Fruit fly (Drosophila melanogaster): ENCODE results near the gene elg1.
A peak's percentile ranks its signal among the peaks of the same experiment; 100 is the strongest.

elg1 gene

dm6 chr3L:16173818-16174601 is 42.2 kb downstream of the elg1 start:
- no peak for TF ChIP-seq CG2875 (GFP tag; optimal IDR thresholded peaks at IDR 0.05)
- TF ChIP-seq pros (GFP tag; optimal IDR thresholded peaks at IDR 0.05), result peak; percentile 71
- 0 out of 2 replicates have a peak, but pooled peaks have one; percentile 27 for TF ChIP-seq Doc2 (GFP tag; IDR thresholded peaks at IDR 0.05)
- no peak for TF ChIP-seq kay (GFP tag; optimal IDR thresholded peaks at IDR 0.05)
- TF ChIP-seq Doc3 (GFP tag; IDR thresholded peaks at IDR 0.05; ENCODE audit: partially characterized antibody), result 0 out of 3 replicates have a peak, but pooled peaks have one; percentile 11
- TF ChIP-seq cg (GFP tag; optimal IDR thresholded peaks at IDR 0.05), result peak; percentile 53
- TF ChIP-seq pzg (GFP tag; optimal IDR thresholded peaks at IDR 0.05), result no peak
- no peak for TF ChIP-seq CG14965 (GFP tag; optimal IDR thresholded peaks at IDR 0.05; ENCODE audit: borderline replicate concordance)
- TF ChIP-seq crol (GFP tag; IDR thresholded peaks at IDR 0.05), result peak; percentile 94
- TF ChIP-seq kni (GFP tag; optimal IDR thresholded peaks at IDR 0.05), result peak; percentile 33
- no peak for TF ChIP-seq sim (GFP tag; IDR thresholded peaks at IDR 0.05)
- TF ChIP-seq CG17361 (GFP tag; IDR thresholded peaks at IDR 0.05), result no peak
- no peak for TF ChIP-seq pita (GFP tag; optimal IDR thresholded peaks at IDR 0.05)
- TF ChIP-seq nom (GFP tag; optimal IDR thresholded peaks at IDR 0.05), result peak; percentile 88
- TF ChIP-seq E2f1 (GFP tag; IDR thresholded peaks at IDR 0.05), result no peak

DNA sequence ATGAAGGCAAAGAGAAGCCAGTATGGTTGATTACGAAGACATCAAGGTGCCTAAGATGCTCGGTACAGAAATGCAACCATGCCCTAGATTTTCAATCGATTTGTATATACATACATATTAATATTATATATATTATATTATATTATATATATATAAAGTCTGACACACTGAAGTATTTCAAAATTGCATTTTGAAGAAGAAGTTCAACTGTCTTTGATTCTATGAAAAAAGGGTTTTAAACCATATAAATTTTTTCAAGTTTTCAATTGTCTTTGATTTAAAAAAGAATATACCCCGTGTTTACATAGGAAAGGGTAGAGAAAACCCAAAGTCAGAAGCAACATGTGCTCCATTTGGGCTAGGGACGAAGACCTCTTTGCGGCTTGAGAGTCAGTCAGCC is 43.0 kb downstream of the elg1 start:
- TF ChIP-seq CG3838 (GFP tag; optimal IDR thresholded peaks at IDR 0.05), result no peak
- no peak for TF ChIP-seq slp2 (GFP tag; optimal IDR thresholded peaks at IDR 0.05)
- TF ChIP-seq al (GFP tag; IDR thresholded peaks at IDR 0.05), result no peak
- peak; percentile 45 for TF ChIP-seq nom (GFP tag; optimal IDR thresholded peaks at IDR 0.05)
- no peak for TF ChIP-seq Dfd (GFP tag; optimal IDR thresholded peaks at IDR 0.05)

dm6 chr3L:16175628-16176263 is 43.9 kb downstream of the elg1 start:
- TF ChIP-seq bsh (GFP tag; optimal IDR thresholded peaks at IDR 0.05), result peak in 1 of 2 experiments; percentile 49
- no peak for TF ChIP-seq cg (GFP tag; optimal IDR thresholded peaks at IDR 0.05)
- 0 out of 3 replicates have a peak, but pooled peaks have one; percentile 32 for TF ChIP-seq CG11456 (GFP tag; IDR thresholded peaks at IDR 0.05)
- TF ChIP-seq lbe (GFP tag; optimal IDR thresholded peaks at IDR 0.05), result peak; percentile 59
- no peak for TF ChIP-seq nerfin-1 (tag; optimal IDR thresholded peaks at IDR 0.05)
- no peak for TF ChIP-seq Ptx1 (GFP tag; IDR thresholded peaks at IDR 0.05)
- TF ChIP-seq crol (GFP tag; IDR thresholded peaks at IDR 0.05), result peak; percentile 64
- TF ChIP-seq Fer2 (tag; optimal IDR thresholded peaks at IDR 0.05), result no peak
- TF ChIP-seq ac (GFP tag; optimal IDR thresholded peaks at IDR 0.05), result no peak
- 0 out of 2 replicates have a peak, but pooled peaks have one; percentile 14 for TF ChIP-seq CG14667 (GFP tag; IDR thresholded peaks at IDR 0.05)
- TF ChIP-seq zen2 (GFP tag; IDR thresholded peaks at IDR 0.05; ENCODE audit: partially characterized antibody), result no peak
- TF ChIP-seq nom (GFP tag; optimal IDR thresholded peaks at IDR 0.05), result peak; percentile 72
- no peak for TF ChIP-seq CG4328 (GFP tag; optimal IDR thresholded peaks at IDR 0.05)
- no peak for TF ChIP-seq ham (GFP tag; IDR thresholded peaks at IDR 0.05)
- no peak for TF ChIP-seq Max (GFP tag; optimal IDR thresholded peaks at IDR 0.05)
- peak; percentile 83 for TF ChIP-seq corto (GFP tag; optimal IDR thresholded peaks at IDR 0.05)
- peak; percentile 51 for TF ChIP-seq Drgx (GFP tag; IDR thresholded peaks at IDR 0.05)
- no peak for TF ChIP-seq CG4282 (GFP tag; optimal IDR thresholded peaks at IDR 0.05)
- TF ChIP-seq CG5180 (GFP tag; optimal IDR thresholded peaks at IDR 0.05), result no peak
- TF ChIP-seq CG9797 (GFP tag; optimal IDR thresholded peaks at IDR 0.05), result no peak
- TF ChIP-seq salm (tag; optimal IDR thresholded peaks at IDR 0.05), result no peak
